Worm (Caenorhabditis elegans): ENCODE data around the gene R53.4.

ce11 chrII:9928470-9928869 lies 39.4 kb downstream of the R53.4 start:
- TF ChIP-seq nhr-11 (tag; optimal IDR thresholded peaks at IDR 0.05) (no peak), pqm-1 (tag; optimal IDR thresholded peaks at IDR 0.05) (no peak), ZK546.5 (tag; optimal IDR thresholded peaks at IDR 0.05) (no peak), ama-1 (optimal IDR thresholded peaks at IDR 0.05) (no peak), mml-1 (tag; optimal IDR thresholded peaks at IDR 0.05) (no peak), nhr-76 (tag; optimal IDR thresholded peaks at IDR 0.05) (no peak), zag-1 (tag; optimal IDR thresholded peaks at IDR 0.05) (no peak), snpc-4 (tag; optimal IDR thresholded peaks at IDR 0.05) (no peak), elt-2 (tag; optimal IDR thresholded peaks at IDR 0.05) (no peak), nhr-23 (tag; optimal IDR thresholded peaks at IDR 0.05) (no peak)

All from whole organism, L3 larva.